Worm (Caenorhabditis elegans) whole organism, L1 larva: ENCODE data around the gene Y66D12A.24.

Experiments used
- lir-3 ChIP-seq: sonication (generic microtip); optimal IDR thresholded peaks from 2 replicates; lab custom pipeline; 2016; ENCODE audit warnings: mild to moderate bottlenecking, missing genetic modification characterization, moderate library complexity, missing compliant biosample characterization; ENCODE audit not compliant: poor library complexity
- skn-1 ChIP-seq: fragments of 150-350 bp; optimal IDR thresholded peaks from 2 replicates; lab custom pipeline; 2014; ENCODE audit warnings: missing biosample characterization, missing genetic modification characterization
- snpc-4 ChIP-seq: fragments of 150-350 bp; optimal IDR thresholded peaks from 2 replicates; lab custom pipeline; 2014; ENCODE audit warnings: missing biosample characterization, missing genetic modification characterization

DNA sequence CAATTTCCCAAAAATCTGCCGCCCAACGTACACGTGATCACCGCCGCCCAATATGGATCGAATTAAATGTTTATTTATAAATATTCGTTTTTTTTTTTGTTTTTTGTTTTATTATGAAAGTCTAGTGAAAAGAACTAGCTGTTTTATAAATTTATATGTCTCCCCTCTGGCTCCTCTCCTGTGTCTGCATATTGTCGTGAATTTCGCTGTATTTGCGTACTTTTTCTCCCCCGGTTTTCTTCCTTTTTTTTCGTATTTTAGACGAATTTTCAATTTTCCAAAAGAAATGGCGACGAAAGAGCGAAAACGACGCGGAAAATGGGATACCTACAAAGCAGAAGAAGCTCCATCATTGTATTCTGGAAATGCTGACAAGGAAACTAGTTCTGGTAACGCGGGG, 29.7 kb downstream of the Y66D12A.24 start, which contains the start of gene xpb-1:
- TF ChIP-seq snpc-4 (no peak), skn-1 (tag; lab: Kevin White, UChicago) (no peak), lir-3 (tag; lab: Kevin White, UChicago) (no peak)
